Worm (Caenorhabditis elegans) whole organism, young adult: ENCODE measurements around the gene K10D11.7.
A peak's percentile ranks its signal among the peaks of the same experiment; 100 is the strongest.

ENCODE experiments used
- B0035.1 ChIP-seq: sonication (generic microtip); optimal IDR thresholded peaks from 2 replicates; lab custom pipeline; 2016; ENCODE audit warnings: missing genetic modification characterization, mild to moderate bottlenecking, missing compliant biosample characterization, missing genotype, missing genetic modification reagents
- B0261.1 ChIP-seq: sonication (generic microtip); optimal IDR thresholded peaks from 2 replicates; lab custom pipeline; 2016; ENCODE audit warnings: mild to moderate bottlenecking, missing genetic modification characterization, moderate library complexity, missing compliant biosample characterization
- B0336.3 ChIP-seq: fragments of 200-800 bp; sonication (Bioruptor generic); IDR thresholded peaks from 2 replicates; pipeline ENCODE4 v1.3.6; 2022; ENCODE audit warnings: missing genetic modification characterization, missing compliant biosample characterization
- C06A6.2 ChIP-seq: fragments of 200-800 bp; sonication (Bioruptor generic); conservative IDR thresholded peaks from 2 replicates; pipeline ENCODE4 v1.3.6; 2022; ENCODE audit warnings: missing genetic modification characterization, missing compliant biosample characterization
- F33H1.4 ChIP-seq: fragments of 200-800 bp; sonication (Bioruptor generic); IDR thresholded peaks from 2 replicates; pipeline ENCODE4 v1.3.6; 2022; ENCODE audit warnings: missing genetic modification reagents, missing genetic modification characterization, missing compliant biosample characterization
- F52B5.7 ChIP-seq: sonication (generic microtip); optimal IDR thresholded peaks from 2 replicates; lab custom pipeline; 2016; ENCODE audit warnings: mild to moderate bottlenecking, missing genetic modification characterization, missing compliant biosample characterization
- F55B11.4 ChIP-seq: sonication (generic microtip); optimal IDR thresholded peaks from 2 replicates; lab custom pipeline; 2016; ENCODE audit warnings: missing compliant biosample characterization, missing genetic modification characterization, borderline replicate concordance; ENCODE audit not compliant: insufficient read depth
- K12H6.12 ChIP-seq: fragments of 200-800 bp; sonication (Bioruptor generic); optimal IDR thresholded peaks from 2 replicates; lab custom pipeline; 2018; ENCODE audit warnings: mild to moderate bottlenecking, missing genetic modification characterization, missing compliant biosample characterization
- T07F8.4 ChIP-seq: sonication (generic microtip); optimal IDR thresholded peaks from 2 replicates; lab custom pipeline; 2016; ENCODE audit warnings: mild to moderate bottlenecking, missing genetic modification characterization, moderate library complexity, missing compliant biosample characterization
- Y53G8AR.9 ChIP-seq: fragments of 200-800 bp; sonication (Bioruptor generic); conservative IDR thresholded peaks from 2 replicates; pipeline ENCODE4 v1.3.6; 2022; ENCODE audit warnings: missing genetic modification reagents, missing genetic modification characterization, missing compliant biosample characterization
- Y79H2A.3 ChIP-seq: fragments of 200-800 bp; sonication (Bioruptor generic); conservative IDR thresholded peaks from 2 replicates; pipeline ENCODE4 v1.3.6; 2022; ENCODE audit warnings: missing genetic modification reagents, missing genetic modification characterization, missing compliant biosample characterization
- ccch-3 ChIP-seq: fragments of 200-800 bp; sonication (Bioruptor generic); optimal IDR thresholded peaks from 2 replicates; lab custom pipeline; 2018; ENCODE audit warnings: mild to moderate bottlenecking, missing genetic modification characterization, missing compliant biosample characterization
- cebp-1 ChIP-seq, 2 experiments: fragments of 200-800 bp in 1 of 2; sonication (Bioruptor generic) in 1 of 2; sonication (generic microtip) in 1 of 2; IDR thresholded peaks in 1 of 2; optimal IDR thresholded peaks in 1 of 2; 2 replicates each; pipeline versions ENCODE4 v1.3.6 to Lab custom; 2017 to 2022; ENCODE audit warnings: missing compliant biosample characterization in 2 of 2, missing genetic modification characterization in 2 of 2, mild to moderate bottlenecking in 1 of 2, missing genetic modification reagents in 1 of 2, moderate library complexity in 1 of 2
- cebp-2 ChIP-seq: fragments of 200-800 bp; sonication (Bioruptor generic); IDR thresholded peaks from 2 replicates; pipeline ENCODE4 v1.3.6; 2022; ENCODE audit warnings: missing genetic modification characterization, missing compliant biosample characterization
- ceh-91 ChIP-seq: fragments of 200-800 bp; sonication (Bioruptor generic); IDR thresholded peaks from 2 replicates; pipeline ENCODE4 v1.3.6; 2022; ENCODE audit warnings: missing genetic modification reagents, missing genetic modification characterization, missing compliant biosample characterization
- chd-7 ChIP-seq: sonication (generic microtip); optimal IDR thresholded peaks from 2 replicates; lab custom pipeline; 2016; ENCODE audit warnings: mild to moderate bottlenecking, missing genetic modification characterization, moderate library complexity, missing compliant biosample characterization
- egl-18 ChIP-seq: fragments of 200-800 bp; sonication (Bioruptor generic); IDR thresholded peaks from 2 replicates; pipeline ENCODE4 v1.3.6; 2022; ENCODE audit warnings: missing genetic modification reagents, missing genetic modification characterization, missing compliant biosample characterization
- hmg-20 ChIP-seq: fragments of 200-800 bp; sonication (Bioruptor generic); IDR thresholded peaks from 2 replicates; pipeline ENCODE4 v1.3.6; 2022; ENCODE audit warnings: missing genetic modification reagents, missing genetic modification characterization, missing compliant biosample characterization
- lin-26 ChIP-seq: fragments of 200-800 bp; sonication (Bioruptor generic); IDR thresholded peaks from 2 replicates; pipeline ENCODE4 v1.3.6; 2022; ENCODE audit warnings: missing genetic modification reagents, missing genetic modification characterization, missing compliant biosample characterization
- lin-40 ChIP-seq: sonication (generic microtip); optimal IDR thresholded peaks from 2 replicates; lab custom pipeline; 2016; ENCODE audit warnings: missing genetic modification characterization, mild to moderate bottlenecking, missing compliant biosample characterization, missing genotype, missing genetic modification reagents
- madf-3 ChIP-seq: fragments of 200-800 bp; sonication (Bioruptor generic); IDR thresholded peaks from 2 replicates; pipeline ENCODE4 v1.3.6; 2022; ENCODE audit warnings: missing genetic modification reagents, missing genetic modification characterization, missing compliant biosample characterization
- madf-6 ChIP-seq: fragments of 200-800 bp; sonication (Bioruptor generic); IDR thresholded peaks from 2 replicates; pipeline ENCODE4 v1.3.6; 2022; ENCODE audit warnings: missing genetic modification reagents, missing genetic modification characterization, missing compliant biosample characterization
- nfya-2 ChIP-seq: fragments of 200-800 bp; sonication (Bioruptor generic); IDR thresholded peaks from 2 replicates; pipeline ENCODE4 v1.3.6; 2022; ENCODE audit warnings: missing genetic modification reagents, missing genetic modification characterization, missing compliant biosample characterization
- nfyb-1 ChIP-seq: fragments of 200-800 bp; sonication (Bioruptor generic); IDR thresholded peaks from 2 replicates; pipeline ENCODE4 v1.3.6; 2022; ENCODE audit warnings: missing genetic modification reagents, missing genetic modification characterization, missing compliant biosample characterization
- nhr-179 ChIP-seq: sonication (generic microtip); optimal IDR thresholded peaks from 2 replicates; lab custom pipeline; 2016; ENCODE audit warnings: mild to moderate bottlenecking, missing genetic modification characterization, missing compliant biosample characterization
- nhr-80 ChIP-seq: sonication (generic microtip); optimal IDR thresholded peaks from 2 replicates; lab custom pipeline; 2016; ENCODE audit warnings: missing genetic modification characterization, missing compliant biosample characterization
- pbrm-1 ChIP-seq: fragments of 200-800 bp; sonication (Bioruptor generic); IDR thresholded peaks from 2 replicates; pipeline ENCODE4 v1.3.6; 2022; ENCODE audit warnings: missing genetic modification reagents, missing genetic modification characterization, missing compliant biosample characterization
- sea-2 ChIP-seq: fragments of 200-800 bp; sonication (Bioruptor generic); IDR thresholded peaks from 2 replicates; pipeline ENCODE4 v1.3.6; 2022; ENCODE audit warnings: missing genetic modification characterization, missing compliant biosample characterization
- snpc-4 ChIP-seq, 5 experiments: fragments of 150-350 bp in 1 of 5; sonication (generic microtip) in 4 of 5; optimal IDR thresholded peaks; 2 replicates each; lab custom pipeline; 2014 to 2018; ENCODE audit warnings: missing genetic modification characterization in 5 of 5, missing biosample characterization in 3 of 5, antibody characterized with exemption in 2 of 5, mild to moderate bottlenecking in 2 of 5, missing compliant biosample characterization in 2 of 5, missing genotype in 2 of 5, moderate library complexity in 2 of 5, missing genetic modification reagents in 1 of 5
- somi-1 ChIP-seq: fragments of 200-800 bp; sonication (Bioruptor generic); optimal IDR thresholded peaks from 2 replicates; lab custom pipeline; 2018; ENCODE audit warnings: mild to moderate bottlenecking, missing genetic modification characterization, missing compliant biosample characterization
- sptf-2 ChIP-seq: fragments of 200-800 bp; sonication (Bioruptor generic); optimal IDR thresholded peaks from 2 replicates; lab custom pipeline; 2018; ENCODE audit warnings: mild to moderate bottlenecking, missing genetic modification characterization, missing compliant biosample characterization
- zfh-2 ChIP-seq: fragments of 200-800 bp; sonication (Bioruptor generic); conservative IDR thresholded peaks from 2 replicates; pipeline ENCODE4 v1.3.6; 2022; ENCODE audit warnings: missing genetic modification reagents, missing genetic modification characterization, missing compliant biosample characterization
- ztf-18 ChIP-seq: sonication (generic microtip); optimal IDR thresholded peaks from 2 replicates; lab custom pipeline; 2016; ENCODE audit warnings: missing genotype, mild to moderate bottlenecking, missing genetic modification characterization, missing compliant biosample characterization
- ztf-22 ChIP-seq: fragments of 200-800 bp; sonication (Bioruptor generic); optimal IDR thresholded peaks from 2 replicates; lab custom pipeline; 2018; ENCODE audit warnings: mild to moderate bottlenecking, missing genetic modification characterization, moderate library complexity, missing compliant biosample characterization
- ztf-26 ChIP-seq: sonication (generic microtip); optimal IDR thresholded peaks from 2 replicates; lab custom pipeline; 2017; ENCODE audit warnings: missing genetic modification characterization, missing compliant biosample characterization
- ztf-28 ChIP-seq: fragments of 200-800 bp; sonication (Bioruptor generic); IDR thresholded peaks from 2 replicates; pipeline ENCODE4 v1.3.6; 2022; ENCODE audit warnings: missing genetic modification reagents, missing genetic modification characterization, missing compliant biosample characterization
- ztf-6 ChIP-seq: fragments of 200-800 bp; sonication (Bioruptor generic); IDR thresholded peaks from 2 replicates; pipeline ENCODE4 v1.3.6; 2022; ENCODE audit warnings: missing genetic modification reagents, missing genetic modification characterization, missing compliant biosample characterization

The K10D11.7 gene

DNA sequence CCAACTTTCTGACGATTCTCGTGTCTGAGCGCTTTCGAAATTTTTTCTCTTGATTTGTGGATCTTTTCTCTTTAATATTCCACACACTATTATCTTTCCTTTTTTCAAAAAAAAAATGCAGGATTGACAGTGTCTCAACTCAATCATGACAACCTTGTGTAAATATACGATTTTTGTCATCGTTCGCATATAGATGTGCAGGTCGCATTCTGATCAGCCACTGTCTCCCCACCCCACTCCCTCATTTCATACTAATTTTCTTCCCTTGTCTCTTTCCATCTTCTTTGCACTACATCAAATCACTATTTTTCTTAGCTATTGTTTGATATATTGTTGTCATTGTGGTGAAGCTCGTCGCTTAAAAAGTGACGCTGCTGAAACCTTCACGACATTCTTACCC is 39.5 kb upstream of the K10D11.7 start (continued):
- TF ChIP-seq ceh-91 (GFP tag; lab: Robert Waterston, UW) (no peak), somi-1 (GFP tag; lab: Kevin White, UChicago) (no peak), ztf-22 (GFP tag; lab: Kevin White, UChicago) (no peak), nfya-2 (no peak), sptf-2 (GFP tag; lab: Kevin White, UChicago) (no peak), B0035.1 (tag; lab: Kevin White, UChicago) (no peak), nhr-179 (tag; lab: Kevin White, UChicago) (no peak), F55B11.4 (tag; lab: Kevin White, UChicago) (no peak), B0261.1 (tag; lab: Kevin White, UChicago) (no peak), nfyb-1 (no peak), lin-26 (GFP tag; lab: Robert Waterston, UW) (no peak), lin-40 (tag; lab: Kevin White, UChicago) (no peak), Y79H2A.3 (GFP tag; lab: Robert Waterston, UW) (peak; percentile 52; the same call in 1 of the 2 replicates), K12H6.12 (no peak), nhr-80 (tag; lab: Kevin White, UChicago) (no peak), sea-2 (GFP tag; lab: Robert Waterston, UW) (no peak), snpc-4 (GFP tag; optimal IDR thresholded peaks at IDR 0.05; lab: Kevin White, UChicago) (no peak), snpc-4 (tag; optimal IDR thresholded peaks at IDR 0.05; lab: Kevin White, UChicago) (peak in 1 of 4 experiments; percentile 19)
- TF ChIP-seq, all 124 proteins: peak for 11

DNA sequence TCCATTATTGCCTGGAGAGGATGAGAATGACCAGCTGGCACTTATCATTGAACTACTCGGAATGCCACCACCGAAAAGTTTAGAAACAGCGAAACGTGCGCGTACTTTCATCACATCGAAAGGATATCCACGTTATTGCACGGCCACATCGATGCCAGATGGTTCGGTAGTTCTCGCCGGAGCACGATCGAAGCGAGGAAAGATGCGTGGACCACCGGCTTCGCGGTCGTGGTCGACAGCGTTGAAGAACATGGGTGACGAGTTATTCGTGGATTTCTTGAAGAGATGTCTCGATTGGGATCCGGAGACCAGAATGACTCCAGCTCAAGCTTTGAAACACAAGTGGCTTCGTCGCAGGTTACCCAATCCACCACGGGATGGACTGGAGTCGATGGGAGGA is 37.7 kb upstream of the K10D11.7 start:
- TF ChIP-seq cebp-2 (GFP tag; lab: Robert Waterston, UW): 0 out of 2 replicates have a peak, but pooled peaks have one; percentile 86
- TF ChIP-seq sptf-2 (GFP tag; lab: Kevin White, UChicago): no peak
- TF ChIP-seq egl-18: 0 out of 2 replicates have a peak, but pooled peaks have one; percentile 47
- TF ChIP-seq F55B11.4 (tag; lab: Kevin White, UChicago): no peak
- no peak for TF ChIP-seq nfyb-1
- no peak for TF ChIP-seq pbrm-1 (GFP tag; lab: Robert Waterston, UW)
- peak; percentile 65 for TF ChIP-seq zfh-2 (GFP tag; lab: Robert Waterston, UW)
- no peak for TF ChIP-seq F33H1.4 (GFP tag; lab: Robert Waterston, UW)
- TF ChIP-seq madf-3 (GFP tag; lab: Robert Waterston, UW): 0 out of 2 replicates have a peak, but pooled peaks have one; percentile 30
- no peak for TF ChIP-seq hmg-20 (GFP tag; lab: Robert Waterston, UW)
- peak; percentile 25 for TF ChIP-seq F52B5.7

DNA sequence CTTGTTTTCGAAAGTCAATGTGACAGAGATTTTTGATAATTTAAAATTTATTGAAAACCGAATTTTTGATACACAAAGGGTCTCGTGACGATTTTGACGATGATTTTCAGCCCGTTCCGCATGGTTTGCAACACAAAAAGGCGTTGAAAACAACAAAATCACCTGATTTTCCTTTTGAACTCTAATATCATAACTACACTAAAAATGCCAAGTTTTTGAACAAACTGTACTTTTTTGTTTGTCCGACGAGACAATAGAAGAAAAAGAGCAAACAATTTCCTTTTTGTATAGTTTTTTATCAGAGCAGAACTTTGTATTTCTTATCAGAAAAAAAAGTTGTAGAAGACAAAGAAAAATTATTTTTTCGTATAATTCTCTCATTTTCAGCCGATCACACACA is 36.4 kb upstream of the K10D11.7 start:
- no peak for TF ChIP-seq T07F8.4
- TF ChIP-seq nhr-80 (tag; lab: Kevin White, UChicago): peak; percentile 29
- no peak for TF ChIP-seq chd-7 (tag; lab: Kevin White, UChicago)
- TF ChIP-seq cebp-1 (GFP tag; IDR thresholded peaks at IDR 0.05; lab: Robert Waterston, UW): no peak
- peak; percentile 4 for TF ChIP-seq cebp-1 (tag; optimal IDR thresholded peaks at IDR 0.05; lab: Kevin White, UChicago)

DNA sequence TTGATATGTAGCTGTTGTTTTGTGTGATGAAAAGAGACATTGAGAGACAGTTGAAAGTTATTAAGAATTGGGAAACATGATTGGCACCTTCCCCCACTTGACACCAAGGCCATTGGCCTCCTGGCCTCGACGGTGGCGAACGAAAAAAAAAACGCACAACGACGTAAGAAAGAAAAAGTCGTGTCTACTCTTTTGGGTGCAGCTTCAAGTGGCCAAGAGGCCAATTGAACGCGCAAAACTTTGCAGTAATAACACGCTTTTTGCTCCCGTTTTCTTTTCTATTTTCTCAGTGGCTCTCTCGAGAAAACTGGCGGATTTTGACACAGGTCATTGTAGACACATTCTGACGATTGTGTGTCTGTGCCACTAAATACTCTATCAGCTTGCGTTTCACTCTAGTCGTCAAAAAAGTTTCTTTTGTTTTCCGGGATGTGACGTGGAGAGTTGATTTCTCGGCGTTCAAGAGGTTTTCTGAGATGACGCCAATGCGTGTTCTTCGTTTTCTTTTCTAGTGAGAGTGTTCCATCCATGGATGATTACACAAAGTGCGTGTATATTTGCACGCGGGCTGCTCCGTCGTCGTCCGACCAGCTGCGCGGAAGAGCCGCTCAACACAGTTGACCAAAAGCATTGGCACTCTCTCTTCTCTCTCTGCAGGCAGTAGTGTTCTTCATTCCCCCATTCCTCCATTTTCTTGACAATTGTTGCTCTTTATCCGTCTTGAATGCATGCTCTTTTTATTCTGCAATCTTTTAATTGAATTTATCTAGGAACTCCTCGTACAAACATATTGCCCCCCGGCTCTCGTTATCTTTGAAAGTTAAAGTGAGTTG is 34.9 kb upstream of the K10D11.7 start:
- TF ChIP-seq Y53G8AR.9 (GFP tag; lab: Robert Waterston, UW): 0 out of 2 replicates have a peak, but pooled peaks have one; percentile 20
- 0 out of 2 replicates have a peak, but pooled peaks have one; percentile 9 for TF ChIP-seq madf-6 (GFP tag; lab: Robert Waterston, UW)
- TF ChIP-seq ccch-3 (GFP tag; lab: Kevin White, UChicago): no peak
- TF ChIP-seq C06A6.2 (GFP tag; lab: Robert Waterston, UW): no peak
- peak; percentile 38; the same call in 1 of the 2 replicates for TF ChIP-seq zfh-2 (GFP tag; lab: Robert Waterston, UW)
- no peak for TF ChIP-seq ztf-6 (GFP tag; lab: Robert Waterston, UW)
- no peak for TF ChIP-seq B0336.3 (GFP tag; lab: Robert Waterston, UW)
- peak; percentile 2 for TF ChIP-seq ztf-18 (tag; lab: Kevin White, UChicago)
- no peak for TF ChIP-seq ztf-28
- TF ChIP-seq ztf-26 (tag; lab: Kevin White, UChicago): no peak
- TF ChIP-seq, all 124 proteins: peak for 4
